Fruit fly (Drosophila melanogaster) whole organism, embryonic: Measurements from ENCODE around the gene Chd64.

Experiments used
- Adf1 ChIP-seq: fragments of 200-800 bp; sonication (Bioruptor generic); IDR thresholded peaks from 2 replicates; pipeline ENCODE4 v1.3.6; 2022; ENCODE audit warnings: missing biosample characterization, missing genetic modification characterization
- Aef1 ChIP-seq: fragments of 200-800 bp; sonication (Bioruptor generic); IDR thresholded peaks from 3 replicates; pipeline ENCODE4 v1.3.6; 2022; ENCODE audit warnings: missing biosample characterization, missing genetic modification characterization
- Awh ChIP-seq: fragments of 200-800 bp; sonication (Bioruptor generic); IDR thresholded peaks from 2 replicates; pipeline ENCODE4, ENCODE4 v1.3.6; 2022; ENCODE audit warnings: missing biosample characterization, missing genetic modification characterization
- BEAF-32 ChIP-seq: fragments of 200-800 bp; sonication (Bioruptor generic); optimal IDR thresholded peaks from 3 replicates; lab custom pipeline; 2017; ENCODE audit warnings: missing biosample characterization, missing genetic modification characterization, mild to moderate bottlenecking, moderate library complexity, missing genetic modification reagents
- C15 ChIP-seq: fragments of 200-800 bp; sonication (Bioruptor generic); IDR thresholded peaks from 3 replicates; pipeline ENCODE4 v1.3.6; 2022; ENCODE audit warnings: missing biosample characterization, missing genetic modification characterization
- CG10267 ChIP-seq: fragments of 200-800 bp; sonication (Bioruptor generic); optimal IDR thresholded peaks from 2 replicates; lab custom pipeline; 2018; ENCODE audit warnings: missing biosample characterization, mild to moderate bottlenecking, missing genetic modification characterization, moderate library complexity
- CG10366 ChIP-seq: fragments of 200-800 bp; sonication (Bioruptor generic); IDR thresholded peaks from 2 replicates; pipeline ENCODE4 v1.3.6; 2022; ENCODE audit warnings: missing biosample characterization, missing genetic modification characterization
- CG10543 ChIP-seq: fragments of 200-800 bp; sonication (Bioruptor generic); optimal IDR thresholded peaks from 3 replicates; lab custom pipeline; 2017; ENCODE audit warnings: missing biosample characterization, mild to moderate bottlenecking, missing genetic modification characterization, moderate library complexity
- CG12071 ChIP-seq: fragments of 200-800 bp; sonication (Bioruptor generic); optimal IDR thresholded peaks from 3 replicates; lab custom pipeline; 2018; ENCODE audit warnings: missing biosample characterization, mild to moderate bottlenecking, missing genetic modification characterization
- CG12236 ChIP-seq: fragments of 200-800 bp; sonication (Bioruptor generic); optimal IDR thresholded peaks from 2 replicates; lab custom pipeline; 2016; ENCODE audit warnings: missing biosample characterization, missing genetic modification characterization
- CG15514 ChIP-seq: fragments of 200-800 bp; sonication (Bioruptor generic); optimal IDR thresholded peaks from 3 replicates; lab custom pipeline; 2017; ENCODE audit warnings: missing biosample characterization, missing genetic modification characterization, mild to moderate bottlenecking, moderate library complexity, missing genetic modification reagents
- CG17328 ChIP-seq: fragments of 200-800 bp; sonication (Bioruptor generic); IDR thresholded peaks from 2 replicates; pipeline ENCODE4 v1.3.6; 2022; ENCODE audit warnings: missing biosample characterization, missing genetic modification characterization
- CG2116 ChIP-seq: fragments of 200-800 bp; sonication (Bioruptor generic); optimal IDR thresholded peaks from 3 replicates; lab custom pipeline; 2018; ENCODE audit warnings: missing biosample characterization, mild to moderate bottlenecking, missing genetic modification characterization
- CG31365 ChIP-seq: fragments of 200-800 bp; sonication (Bioruptor generic); optimal IDR thresholded peaks from 2 replicates; lab custom pipeline; 2018; ENCODE audit warnings: missing biosample characterization, mild to moderate bottlenecking, missing genetic modification characterization
- CG34224 ChIP-seq: fragments of 200-800 bp; sonication (Bioruptor generic); IDR thresholded peaks from 3 replicates; pipeline ENCODE4 v1.3.6; 2022; ENCODE audit warnings: missing biosample characterization, missing genetic modification characterization; ENCODE audit not compliant: partially characterized antibody
- CG34422 ChIP-seq: fragments of 200-800 bp; sonication (Bioruptor generic); IDR thresholded peaks from 3 replicates; pipeline ENCODE4 v1.3.6; 2022; ENCODE audit warnings: missing biosample characterization, missing genetic modification characterization
- CG4424 ChIP-seq: fragments of 200-800 bp; sonication (Bioruptor generic); optimal IDR thresholded peaks from 3 replicates; lab custom pipeline; 2016; ENCODE audit warnings: missing biosample characterization, missing genetic modification characterization
- CG7987 ChIP-seq: fragments of 200-800 bp; sonication (Bioruptor generic); optimal IDR thresholded peaks from 2 replicates; lab custom pipeline; 2018; ENCODE audit warnings: missing biosample characterization, mild to moderate bottlenecking, missing genetic modification characterization, moderate library complexity
- CG9797 ChIP-seq: fragments of 200-800 bp; sonication (Bioruptor generic); optimal IDR thresholded peaks from 3 replicates; lab custom pipeline; 2018; ENCODE audit warnings: missing biosample characterization, mild to moderate bottlenecking, missing genetic modification characterization
- CoRest ChIP-seq: fragments of 200-800 bp; sonication (Bioruptor generic); optimal IDR thresholded peaks from 3 replicates; lab custom pipeline; 2018; ENCODE audit warnings: missing biosample characterization, mild to moderate bottlenecking, missing genetic modification characterization, moderate library complexity
- Dp ChIP-seq: fragments of 200-800 bp; sonication (Bioruptor generic); optimal IDR thresholded peaks from 2 replicates; lab custom pipeline; 2018; ENCODE audit warnings: missing biosample characterization, mild to moderate bottlenecking, missing genetic modification characterization, moderate library complexity
- Dref ChIP-seq: fragments of 200-800 bp; sonication (Bioruptor generic); IDR thresholded peaks from 2 replicates; pipeline ENCODE4 v1.3.6; 2022; ENCODE audit warnings: missing biosample characterization, missing genetic modification characterization
- Eip74EF ChIP-seq, 2 experiments: fragments of 200-800 bp in 1 of 2; fragments of >200 bp in 1 of 2; sonication (Bioruptor generic) in 1 of 2; optimal IDR thresholded peaks; 2 replicates each; lab custom pipeline; 2017 to 2019; ENCODE audit warnings: missing biosample characterization in 2 of 2, missing genetic modification characterization in 2 of 2, mild to moderate bottlenecking in 1 of 2, moderate library complexity in 1 of 2
- GATAe ChIP-seq: fragments of 200-800 bp; sonication (Bioruptor generic); conservative IDR thresholded peaks from 2 replicates; pipeline ENCODE4 v1.3.6; 2022; ENCODE audit warnings: missing biosample characterization, missing genetic modification characterization
- H15 ChIP-seq: fragments of 200-800 bp; sonication (Bioruptor generic); IDR thresholded peaks from 3 replicates; pipeline ENCODE4 v1.3.6; 2022; ENCODE audit warnings: missing biosample characterization, missing genetic modification characterization
- HmgZ ChIP-seq: fragments of 200-800 bp; sonication (Bioruptor generic); optimal IDR thresholded peaks from 2 replicates; lab custom pipeline; 2018; ENCODE audit warnings: missing biosample characterization, mild to moderate bottlenecking, missing genetic modification characterization
- Opbp ChIP-seq: fragments of 200-800 bp; sonication (Bioruptor generic); IDR thresholded peaks from 3 replicates; pipeline ENCODE4 v1.3.6; 2022; ENCODE audit warnings: missing biosample characterization, missing genetic modification characterization; ENCODE audit not compliant: partially characterized antibody
- Sin3A ChIP-seq: fragments of >200 bp; optimal IDR thresholded peaks from 2 replicates; lab custom pipeline; 2018
- Sox102F ChIP-seq: fragments of 200-800 bp; sonication (Bioruptor generic); optimal IDR thresholded peaks from 2 replicates; lab custom pipeline; 2018; ENCODE audit warnings: missing biosample characterization, mild to moderate bottlenecking, missing genetic modification characterization, moderate library complexity
- amos ChIP-seq: fragments of 200-800 bp; sonication (Bioruptor generic); IDR thresholded peaks from 2 replicates; pipeline ENCODE4 v1.3.6; 2022; ENCODE audit warnings: missing biosample characterization, missing genetic modification characterization; ENCODE audit not compliant: partially characterized antibody
- ash1 ChIP-seq: fragments of 200-800 bp; sonication (Bioruptor generic); optimal IDR thresholded peaks from 2 replicates; lab custom pipeline; 2018; ENCODE audit warnings: missing biosample characterization, mild to moderate bottlenecking, missing genetic modification characterization
- ewg ChIP-seq: fragments of 200-800 bp; sonication (Bioruptor generic); optimal IDR thresholded peaks from 3 replicates; lab custom pipeline; 2017; ENCODE audit warnings: mild to moderate bottlenecking, missing biosample characterization, missing genetic modification reagents, missing genetic modification characterization
- gfzf ChIP-seq: fragments of 200-800 bp; sonication (Bioruptor generic); optimal IDR thresholded peaks from 2 replicates; lab custom pipeline; 2016; ENCODE audit warnings: missing biosample characterization, mild to moderate bottlenecking, missing genetic modification characterization, moderate library complexity
- grn ChIP-seq: fragments of 200-800 bp; sonication (Bioruptor generic); optimal IDR thresholded peaks from 3 replicates; lab custom pipeline; 2017; ENCODE audit warnings: missing biosample characterization, missing genetic modification characterization
- gt ChIP-seq: fragments of 200-800 bp; sonication (Bioruptor generic); IDR thresholded peaks from 2 replicates; pipeline ENCODE4 v1.3.6; 2022; ENCODE audit warnings: missing biosample characterization, missing genetic modification characterization
- hbn ChIP-seq: fragments of 200-800 bp; sonication (Bioruptor generic); IDR thresholded peaks from 2 replicates; pipeline ENCODE4 v1.3.6; 2022; ENCODE audit warnings: missing biosample characterization, missing genetic modification characterization; ENCODE audit not compliant: partially characterized antibody
- inv ChIP-seq: fragments of 200-800 bp; sonication (Bioruptor generic); IDR thresholded peaks from 2 replicates; pipeline ENCODE4 v1.3.6; 2022; ENCODE audit warnings: missing biosample characterization, missing genetic modification characterization; ENCODE audit not compliant: partially characterized antibody
- mirr ChIP-seq: fragments of 200-800 bp; sonication (Bioruptor generic); optimal IDR thresholded peaks from 3 replicates; lab custom pipeline; 2018; ENCODE audit warnings: missing biosample characterization, mild to moderate bottlenecking, missing genetic modification characterization
- mld ChIP-seq: fragments of 200-800 bp; sonication (Bioruptor generic); IDR thresholded peaks from 3 replicates; pipeline ENCODE4 v1.3.6; 2022; ENCODE audit warnings: missing biosample characterization, missing genetic modification characterization; ENCODE audit not compliant: partially characterized antibody
- pfk ChIP-seq: fragments of 200-800 bp; sonication (Bioruptor generic); optimal IDR thresholded peaks from 2 replicates; lab custom pipeline; 2018; ENCODE audit warnings: missing biosample characterization, mild to moderate bottlenecking, missing genetic modification characterization, moderate library complexity
- rib ChIP-seq: fragments of 200-800 bp; sonication (Bioruptor generic); IDR thresholded peaks from 2 replicates; pipeline ENCODE4 v1.3.6; 2022; ENCODE audit warnings: missing biosample characterization, missing genetic modification characterization
- row ChIP-seq: fragments of 200-800 bp; sonication (Bioruptor generic); IDR thresholded peaks from 3 replicates; pipeline ENCODE4 v1.3.6; 2022; ENCODE audit warnings: missing biosample characterization, missing genetic modification characterization
- sens ChIP-seq: fragments of 200-800 bp; sonication (Bioruptor generic); peaks from one replicate; lab custom pipeline; 2016; ENCODE audit warnings: missing biosample characterization, missing genetic modification characterization
- sug ChIP-seq: fragments of 200-800 bp; optimal IDR thresholded peaks from 2 replicates; lab custom pipeline; 2019; ENCODE audit warnings: missing biosample characterization, mild to moderate bottlenecking, missing genetic modification characterization, moderate library complexity
- trem ChIP-seq: fragments of 200-800 bp; optimal IDR thresholded peaks from 3 replicates; lab custom pipeline; 2019; ENCODE audit warnings: missing biosample characterization, mild to moderate bottlenecking, missing genetic modification characterization, moderate library complexity
- zen2 ChIP-seq: fragments of 200-800 bp; sonication (Bioruptor generic); IDR thresholded peaks from 3 replicates; pipeline ENCODE4 v1.3.6; 2022; ENCODE audit warnings: missing biosample characterization, missing genetic modification characterization; ENCODE audit not compliant: partially characterized antibody

Gene Chd64

dm6 chr3L:4103258-4104247, 18.6 kb downstream of the Chd64 start, which contains the start of gene Fit1 (continued):
- TF ChIP-seq Eip74EF (GFP tag; optimal IDR thresholded peaks at IDR 0.05; lab: Kevin White, UChicago) (peak in 1 of 2 experiments; percentile 44), gt (GFP tag; lab: Robert Waterston, UW) (no peak), rib (GFP tag; lab: Robert Waterston, UW) (peak; percentile 96), amos (peak; percentile 71; the same call in 1 of the 2 replicates), sens (GFP tag; lab: Kevin White, UChicago) (no peak), row (GFP tag; lab: Robert Waterston, UW) (peak; percentile 28; the same call in 2 of the 3 replicates), CG34422 (GFP tag; lab: Robert Waterston, UW) (peak; percentile 55; the same call in 1 of the 3 replicates), CG31365 (tag; lab: Kevin White, UChicago) (peak; percentile 14), CG15514 (GFP tag; lab: Kevin White, UChicago) (peak; percentile 54), sug (tag; lab: Kevin White, UChicago) (peak; percentile 82), mirr (GFP tag; lab: Kevin White, UChicago) (peak; percentile 62), Aef1 (peak; percentile 58), inv (GFP tag; lab: Robert Waterston, UW) (peak; percentile 46), trem (peak; percentile 5), hbn (peak; percentile 58), grn (GFP tag; lab: Kevin White, UChicago) (peak; percentile 65), Dref (GFP tag; lab: Robert Waterston, UW) (peak; percentile 84), CG2116 (GFP tag; lab: Kevin White, UChicago) (peak; percentile 25), CG7987 (GFP tag; lab: Kevin White, UChicago) (peak; percentile 23), ash1 (GFP tag; lab: Kevin White, UChicago) (no peak), Dp (GFP tag; lab: Kevin White, UChicago) (peak; percentile 56), CG12236 (no peak), pfk (peak; percentile 78), HmgZ (tag; lab: Kevin White, UChicago) (no peak), Sox102F (GFP tag; lab: Kevin White, UChicago) (no peak), CG10366 (GFP tag; lab: Robert Waterston, UW) (no peak), Sin3A (lab: Kevin White, UChicago) (peak; percentile 6), Adf1 (GFP tag; lab: Robert Waterston, UW) (peak; percentile 72), CG10267 (no peak), CoRest (tag; lab: Kevin White, UChicago) (no peak), Awh (no peak), CG9797 (GFP tag; lab: Kevin White, UChicago) (peak; percentile 74), ewg (no peak), H15 (GFP tag; lab: Robert Waterston, UW) (no peak), C15 (GFP tag; lab: Robert Waterston, UW) (no peak), CG12071 (GFP tag; lab: Kevin White, UChicago) (no peak), BEAF-32 (GFP tag; lab: Kevin White, UChicago) (peak; percentile 66), mld (GFP tag; lab: Robert Waterston, UW) (0 out of 3 replicates have a peak, but pooled peaks have one; percentile 7), CG17328 (GFP tag; lab: Robert Waterston, UW) (no peak), CG4424 (GFP tag; lab: Kevin White, UChicago) (no peak), gfzf (peak; percentile 50), zen2 (GFP tag; lab: Robert Waterston, UW) (peak; percentile 33; the same call in 1 of the 3 replicates), CG34224 (GFP tag; lab: Robert Waterston, UW) (peak; percentile 60), Opbp (GFP tag; lab: Robert Waterston, UW) (peak; percentile 53; the same call in 2 of the 3 replicates), CG10543 (GFP tag; lab: Kevin White, UChicago) (peak; percentile 90), GATAe (GFP tag; lab: Robert Waterston, UW) (no peak)
